Fruit fly (Drosophila melanogaster) whole organism, prepupa: ENCODE data around the gene alpha-PheRS.

Experiments used
- CG10631 ChIP-seq: fragments of 200-800 bp; sonication (Bioruptor generic); optimal IDR thresholded peaks from 2 replicates; lab custom pipeline; 2016; ENCODE audit warnings: missing biosample characterization, missing genetic modification characterization
- CG11294 ChIP-seq: fragments of 200-800 bp; sonication (Bioruptor generic); IDR thresholded peaks from 2 replicates; pipeline ENCODE4 v1.3.6; 2022; ENCODE audit warnings: missing biosample characterization, missing genetic modification characterization
- CG11762 ChIP-seq: fragments of 200-800 bp; sonication (Bioruptor generic); optimal IDR thresholded peaks from 3 replicates; lab custom pipeline; 2016; ENCODE audit warnings: missing biosample characterization, missing genetic modification characterization; ENCODE audit not compliant: insufficient read depth
- CG34406 ChIP-seq: fragments of 200-800 bp; sonication (Bioruptor generic); optimal IDR thresholded peaks from 3 replicates; lab custom pipeline; 2016; ENCODE audit warnings: missing biosample characterization, missing genetic modification characterization
- CG6808 ChIP-seq: fragments of 200-800 bp; sonication (Bioruptor generic); optimal IDR thresholded peaks from 3 replicates; lab custom pipeline; 2017; ENCODE audit warnings: missing biosample characterization, missing genetic modification characterization, mild to moderate bottlenecking, moderate library complexity, missing genetic modification reagents
- CG6854 ChIP-seq: fragments of 200-800 bp; sonication (Bioruptor generic); optimal IDR thresholded peaks from 2 replicates; lab custom pipeline; 2017; ENCODE audit warnings: missing biosample characterization, mild to moderate bottlenecking, missing genetic modification characterization
- Eip78C ChIP-seq: fragments of 200-800 bp; sonication (Bioruptor generic); peaks from one replicate; lab custom pipeline; 2016; ENCODE audit warnings: missing biosample characterization, missing genetic modification characterization
- Lpt ChIP-seq: fragments of 200-800 bp; sonication (Bioruptor generic); optimal IDR thresholded peaks from 3 replicates; lab custom pipeline; 2016; ENCODE audit warnings: missing biosample characterization, missing genetic modification characterization
- Met ChIP-seq: fragments of 200-800 bp; sonication (Bioruptor generic); optimal IDR thresholded peaks from 3 replicates; lab custom pipeline; 2016; ENCODE audit warnings: missing biosample characterization, missing genetic modification characterization
- lz ChIP-seq: fragments of 200-800 bp; sonication (Bioruptor generic); optimal IDR thresholded peaks from 3 replicates; lab custom pipeline; 2016; ENCODE audit warnings: missing biosample characterization, missing genetic modification characterization
- vri ChIP-seq: fragments of 200-800 bp; sonication (Bioruptor generic); optimal IDR thresholded peaks from 3 replicates; lab custom pipeline; 2016; ENCODE audit warnings: missing biosample characterization, mild to moderate bottlenecking, missing genetic modification characterization

DNA sequence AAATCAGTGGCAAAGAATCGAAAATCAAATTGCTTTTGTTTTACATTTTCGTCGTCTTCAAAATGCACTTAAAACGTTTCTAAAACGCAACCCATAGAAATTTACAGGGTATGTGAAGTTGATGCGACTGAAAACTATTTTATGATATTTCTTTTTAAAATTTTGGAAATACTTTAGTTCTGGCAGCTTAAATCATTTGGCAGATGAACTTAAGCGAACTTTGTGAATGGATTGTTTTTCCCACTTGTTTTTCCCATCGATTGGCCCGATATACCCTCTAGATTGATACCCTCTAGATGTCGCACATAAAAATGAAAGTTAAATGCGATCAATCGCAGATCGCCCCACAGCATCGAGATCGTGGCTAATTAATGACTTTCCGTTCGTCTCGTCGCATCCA, 19.3 kb downstream of the alpha-PheRS start:
- no peak for TF ChIP-seq CG34406
- TF ChIP-seq CG10631 = no peak
- no peak for TF ChIP-seq vri (GFP tag; lab: Kevin White, UChicago)
- TF ChIP-seq Lpt (GFP tag; lab: Kevin White, UChicago) = no peak
- peak; percentile 66 for TF ChIP-seq Eip78C (GFP tag; lab: Kevin White, UChicago)
- no peak for TF ChIP-seq CG6854 (GFP tag; lab: Kevin White, UChicago)
- no peak for TF ChIP-seq Met (GFP tag; lab: Kevin White, UChicago)
- no peak for TF ChIP-seq CG6808 (GFP tag; lab: Kevin White, UChicago)
- TF ChIP-seq CG11762 (GFP tag; lab: Kevin White, UChicago) = no peak
- TF ChIP-seq lz (GFP tag; lab: Kevin White, UChicago) = no peak
- no peak for TF ChIP-seq CG11294 (GFP tag; lab: Robert Waterston, UW)
